Fruit fly (Drosophila melanogaster) whole organism, prepupa: Measurements from ENCODE around the gene mip130.

ENCODE experiments used
- Blimp-1 ChIP-seq: fragments of 200-800 bp; sonication (Bioruptor generic); optimal IDR thresholded peaks from 3 replicates; lab custom pipeline; 2017; ENCODE audit warnings: missing biosample characterization, missing genetic modification characterization, mild to moderate bottlenecking, moderate library complexity, missing genetic modification reagents
- CG10669 ChIP-seq: fragments of 200-800 bp; sonication (Bioruptor generic); optimal IDR thresholded peaks from 3 replicates; lab custom pipeline; 2018; ENCODE audit warnings: missing biosample characterization, mild to moderate bottlenecking, missing genetic modification characterization, moderate library complexity
- CG11294 ChIP-seq: fragments of 200-800 bp; sonication (Bioruptor generic); IDR thresholded peaks from 2 replicates; pipeline ENCODE4 v1.3.6; 2022; ENCODE audit warnings: missing biosample characterization, missing genetic modification characterization
- CG11762 ChIP-seq: fragments of 200-800 bp; sonication (Bioruptor generic); optimal IDR thresholded peaks from 3 replicates; lab custom pipeline; 2016; ENCODE audit warnings: missing biosample characterization, missing genetic modification characterization; ENCODE audit not compliant: insufficient read depth
- CG11902 ChIP-seq: fragments of 200-800 bp; sonication (Bioruptor generic); optimal IDR thresholded peaks from 3 replicates; lab custom pipeline; 2016; ENCODE audit warnings: missing biosample characterization, missing genetic modification characterization
- CG15336 ChIP-seq: fragments of 200-800 bp; sonication (Bioruptor generic); IDR thresholded peaks from 2 replicates; pipeline ENCODE4 v1.3.6; 2022; ENCODE audit warnings: missing biosample characterization, missing genetic modification characterization
- CG1621 ChIP-seq: fragments of 200-800 bp; sonication (Bioruptor generic); optimal IDR thresholded peaks from 3 replicates; lab custom pipeline; 2018; ENCODE audit warnings: missing biosample characterization, mild to moderate bottlenecking, missing genetic modification characterization
- CG16779 ChIP-seq: fragments of 200-800 bp; sonication (Bioruptor generic); optimal IDR thresholded peaks from 3 replicates; lab custom pipeline; 2017; ENCODE audit warnings: missing biosample characterization, mild to moderate bottlenecking, missing genetic modification characterization
- CG3032 ChIP-seq: fragments of 200-800 bp; optimal IDR thresholded peaks from 2 replicates; lab custom pipeline; 2019; ENCODE audit warnings: missing biosample characterization, mild to moderate bottlenecking, missing genetic modification characterization, moderate library complexity
- CG31627 ChIP-seq: fragments of 200-800 bp; sonication (Bioruptor generic); optimal IDR thresholded peaks from 3 replicates; lab custom pipeline; 2016; ENCODE audit warnings: missing biosample characterization, missing genetic modification characterization
- CG32006 ChIP-seq: fragments of 200-800 bp; sonication (Bioruptor generic); optimal IDR thresholded peaks from 3 replicates; lab custom pipeline; 2017; ENCODE audit warnings: missing biosample characterization, mild to moderate bottlenecking, missing genetic modification characterization
- CG34406 ChIP-seq: fragments of 200-800 bp; sonication (Bioruptor generic); optimal IDR thresholded peaks from 3 replicates; lab custom pipeline; 2016; ENCODE audit warnings: missing biosample characterization, missing genetic modification characterization
- CG3919 ChIP-seq: fragments of 200-800 bp; sonication (Bioruptor generic); optimal IDR thresholded peaks from 3 replicates; lab custom pipeline; 2016; ENCODE audit warnings: missing biosample characterization, missing genetic modification characterization
- CG4318 ChIP-seq: fragments of 200-800 bp; sonication (Bioruptor generic); optimal IDR thresholded peaks from 3 replicates; lab custom pipeline; 2017; ENCODE audit warnings: missing biosample characterization, mild to moderate bottlenecking, missing genetic modification characterization
- CG6163 ChIP-seq: fragments of 200-800 bp; sonication (Bioruptor generic); IDR thresholded peaks from 3 replicates; pipeline ENCODE4 v1.3.6; 2022; ENCODE audit warnings: missing biosample characterization, missing genetic modification characterization
- CG6792 ChIP-seq: fragments of 200-800 bp; sonication (Bioruptor generic); optimal IDR thresholded peaks from 3 replicates; lab custom pipeline; 2016; ENCODE audit warnings: missing biosample characterization, missing genetic modification characterization
- CG6808 ChIP-seq: fragments of 200-800 bp; sonication (Bioruptor generic); optimal IDR thresholded peaks from 3 replicates; lab custom pipeline; 2017; ENCODE audit warnings: missing biosample characterization, missing genetic modification characterization, mild to moderate bottlenecking, moderate library complexity, missing genetic modification reagents
- CG6854 ChIP-seq: fragments of 200-800 bp; sonication (Bioruptor generic); optimal IDR thresholded peaks from 2 replicates; lab custom pipeline; 2017; ENCODE audit warnings: missing biosample characterization, mild to moderate bottlenecking, missing genetic modification characterization
- CG7368 ChIP-seq: fragments of 200-800 bp; sonication (Bioruptor generic); optimal IDR thresholded peaks from 3 replicates; lab custom pipeline; 2016; ENCODE audit warnings: missing biosample characterization, missing genetic modification characterization
- CG8632 ChIP-seq: fragments of 200-800 bp; sonication (Bioruptor generic); optimal IDR thresholded peaks from 3 replicates; lab custom pipeline; 2016; ENCODE audit warnings: missing biosample characterization, missing genetic modification characterization
- CG9139 ChIP-seq: fragments of 200-800 bp; sonication (Bioruptor generic); optimal IDR thresholded peaks from 3 replicates; lab custom pipeline; 2017; ENCODE audit warnings: missing biosample characterization, mild to moderate bottlenecking, missing genetic modification characterization
- Eip75B ChIP-seq: fragments of 200-800 bp; sonication (Bioruptor generic); optimal IDR thresholded peaks from 3 replicates; lab custom pipeline; 2016; ENCODE audit warnings: missing biosample characterization, missing genetic modification characterization
- Eip78C ChIP-seq: fragments of 200-800 bp; sonication (Bioruptor generic); peaks from one replicate; lab custom pipeline; 2016; ENCODE audit warnings: missing biosample characterization, missing genetic modification characterization
- Eip93F ChIP-seq: fragments of 200-800 bp; sonication (Bioruptor generic); optimal IDR thresholded peaks from 2 replicates; lab custom pipeline; 2016; ENCODE audit warnings: missing biosample characterization, mild to moderate bottlenecking, missing genetic modification characterization
- Ets21C ChIP-seq: fragments of 200-800 bp; sonication (Bioruptor generic); optimal IDR thresholded peaks from 3 replicates; lab custom pipeline; 2016; ENCODE audit warnings: missing biosample characterization, missing genetic modification characterization
- Gug ChIP-seq: fragments of 200-800 bp; sonication (Bioruptor generic); IDR thresholded peaks from 2 replicates; pipeline ENCODE4 v1.3.6; 2022; ENCODE audit warnings: missing biosample characterization, missing genetic modification characterization
- Hr38 ChIP-seq: sonication (Bioruptor generic); optimal IDR thresholded peaks from 2 replicates; lab custom pipeline; 2016; ENCODE audit warnings: missing biosample characterization, missing genetic modification characterization
- Hr39 ChIP-seq: fragments of 200-800 bp; sonication (Bioruptor generic); optimal IDR thresholded peaks from 2 replicates; lab custom pipeline; 2016; ENCODE audit warnings: missing biosample characterization, missing genetic modification characterization
- Lpt ChIP-seq: fragments of 200-800 bp; sonication (Bioruptor generic); optimal IDR thresholded peaks from 3 replicates; lab custom pipeline; 2016; ENCODE audit warnings: missing biosample characterization, missing genetic modification characterization
- Met ChIP-seq: fragments of 200-800 bp; sonication (Bioruptor generic); optimal IDR thresholded peaks from 3 replicates; lab custom pipeline; 2016; ENCODE audit warnings: missing biosample characterization, missing genetic modification characterization
- OdsH ChIP-seq: fragments of 200-800 bp; sonication (Bioruptor generic); optimal IDR thresholded peaks from 3 replicates; lab custom pipeline; 2016; ENCODE audit warnings: missing biosample characterization, missing genetic modification characterization
- Smox ChIP-seq: fragments of 200-800 bp; sonication (Bioruptor generic); optimal IDR thresholded peaks from 3 replicates; lab custom pipeline; 2016; ENCODE audit warnings: missing biosample characterization, missing genetic modification characterization
- Sox102F ChIP-seq: fragments of 200-800 bp; sonication (Bioruptor generic); optimal IDR thresholded peaks from 2 replicates; lab custom pipeline; 2016; ENCODE audit warnings: missing biosample characterization, mild to moderate bottlenecking, missing genetic modification characterization
- Sox14 ChIP-seq: fragments of 200-800 bp; sonication (Bioruptor generic); optimal IDR thresholded peaks from 3 replicates; lab custom pipeline; 2016; ENCODE audit warnings: missing biosample characterization, missing genetic modification characterization
- Sox15 ChIP-seq: fragments of 200-800 bp; sonication (Bioruptor generic); optimal IDR thresholded peaks from 3 replicates; lab custom pipeline; 2016; ENCODE audit warnings: missing biosample characterization, missing genetic modification characterization
- achi ChIP-seq: fragments of 200-800 bp; sonication (Bioruptor generic); optimal IDR thresholded peaks from 3 replicates; lab custom pipeline; 2016; ENCODE audit warnings: missing biosample characterization, missing genetic modification characterization
- acj6 ChIP-seq: fragments of 200-800 bp; sonication (Bioruptor generic); optimal IDR thresholded peaks from 3 replicates; lab custom pipeline; 2016; ENCODE audit warnings: missing biosample characterization, missing genetic modification characterization
- cyc ChIP-seq: fragments of 200-800 bp; sonication (Bioruptor generic); optimal IDR thresholded peaks from 3 replicates; lab custom pipeline; 2016; ENCODE audit warnings: missing biosample characterization, missing genetic modification characterization
- dac ChIP-seq: fragments of 200-800 bp; sonication (Bioruptor generic); optimal IDR thresholded peaks from 2 replicates; lab custom pipeline; 2017; ENCODE audit warnings: missing biosample characterization, mild to moderate bottlenecking, missing genetic modification characterization
- dsx ChIP-seq: fragments of 200-800 bp; optimal IDR thresholded peaks from 3 replicates; lab custom pipeline; 2019; ENCODE audit warnings: missing biosample characterization, mild to moderate bottlenecking, missing genetic modification characterization, moderate library complexity; ENCODE audit not compliant: poor library complexity, severe bottlenecking
- eg ChIP-seq: fragments of 200-800 bp; sonication (Bioruptor generic); IDR thresholded peaks from 3 replicates; pipeline ENCODE4 v1.3.6; 2022; ENCODE audit warnings: missing biosample characterization, missing genetic modification characterization
- fd59A ChIP-seq: fragments of 200-800 bp; sonication (Bioruptor generic); optimal IDR thresholded peaks from 2 replicates; lab custom pipeline; 2017; ENCODE audit warnings: missing biosample characterization, mild to moderate bottlenecking, missing genetic modification characterization, missing genetic modification reagents
- net ChIP-seq: fragments of 200-800 bp; sonication (Bioruptor generic); optimal IDR thresholded peaks from 3 replicates; lab custom pipeline; 2016; ENCODE audit warnings: missing biosample characterization, missing genetic modification characterization
- pdm3 ChIP-seq: fragments of 200-800 bp; sonication (Bioruptor generic); optimal IDR thresholded peaks from 3 replicates; lab custom pipeline; 2016; ENCODE audit warnings: missing biosample characterization, missing genetic modification characterization
- salr ChIP-seq, 2 experiments: fragments of 200-800 bp; sonication (Bioruptor generic); optimal IDR thresholded peaks; 3 replicates each; lab custom pipeline; 2016 to 2018; ENCODE audit warnings: missing biosample characterization in 2 of 2, missing genetic modification characterization in 2 of 2, mild to moderate bottlenecking in 1 of 2
- svp ChIP-seq: fragments of 200-800 bp; sonication (Bioruptor generic); peaks from one replicate; lab custom pipeline; 2016; ENCODE audit warnings: missing biosample characterization, missing genetic modification characterization
- topi ChIP-seq: fragments of 200-800 bp; sonication (Bioruptor generic); optimal IDR thresholded peaks from 3 replicates; lab custom pipeline; 2016; ENCODE audit warnings: missing biosample characterization, missing genetic modification characterization
- vri ChIP-seq: fragments of 200-800 bp; sonication (Bioruptor generic); optimal IDR thresholded peaks from 3 replicates; lab custom pipeline; 2016; ENCODE audit warnings: missing biosample characterization, mild to moderate bottlenecking, missing genetic modification characterization

The mip130 gene

DNA sequence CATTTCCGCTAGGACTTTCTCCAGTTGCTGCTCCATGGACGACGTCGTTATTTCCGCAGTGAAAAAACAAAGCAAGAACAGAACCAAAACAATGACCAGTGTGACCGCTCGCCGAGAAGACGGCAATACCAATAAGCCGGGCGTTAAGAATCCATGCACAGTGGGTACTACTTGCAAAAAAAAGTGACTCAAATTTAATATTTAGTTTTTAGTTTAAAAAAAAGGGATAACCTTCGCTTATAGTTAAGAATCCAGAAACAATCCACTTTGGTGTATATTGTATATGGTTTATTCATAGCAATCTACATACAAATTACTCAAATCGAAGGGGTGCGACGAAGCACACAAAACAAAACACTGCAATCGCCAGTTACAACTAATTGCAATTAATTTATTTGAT lies 49.2 kb upstream of the mip130 start, which contains the start of gene Lamtor5 (continued):
- TF ChIP-seq net (GFP tag; lab: Kevin White, UChicago) (peak; percentile 44), CG6854 (GFP tag; lab: Kevin White, UChicago) (no peak), OdsH (GFP tag; lab: Kevin White, UChicago) (peak; percentile 34), CG10669 (peak; percentile 39), topi (GFP tag; lab: Kevin White, UChicago) (peak; percentile 70), Ets21C (GFP tag; lab: Kevin White, UChicago) (peak; percentile 6), salr (GFP tag; optimal IDR thresholded peaks at IDR 0.05; lab: Kevin White, UChicago) (no peak), CG3032 (tag; lab: Kevin White, UChicago) (peak; percentile 37), vri (GFP tag; lab: Kevin White, UChicago) (peak; percentile 45), achi (GFP tag; lab: Kevin White, UChicago) (peak; percentile 41), CG6792 (GFP tag; lab: Kevin White, UChicago) (peak; percentile 24), CG11294 (GFP tag; lab: Robert Waterston, UW) (no peak), dac (GFP tag; lab: Kevin White, UChicago) (no peak), CG6163 (GFP tag; lab: Robert Waterston, UW) (peak; percentile 63)

DNA sequence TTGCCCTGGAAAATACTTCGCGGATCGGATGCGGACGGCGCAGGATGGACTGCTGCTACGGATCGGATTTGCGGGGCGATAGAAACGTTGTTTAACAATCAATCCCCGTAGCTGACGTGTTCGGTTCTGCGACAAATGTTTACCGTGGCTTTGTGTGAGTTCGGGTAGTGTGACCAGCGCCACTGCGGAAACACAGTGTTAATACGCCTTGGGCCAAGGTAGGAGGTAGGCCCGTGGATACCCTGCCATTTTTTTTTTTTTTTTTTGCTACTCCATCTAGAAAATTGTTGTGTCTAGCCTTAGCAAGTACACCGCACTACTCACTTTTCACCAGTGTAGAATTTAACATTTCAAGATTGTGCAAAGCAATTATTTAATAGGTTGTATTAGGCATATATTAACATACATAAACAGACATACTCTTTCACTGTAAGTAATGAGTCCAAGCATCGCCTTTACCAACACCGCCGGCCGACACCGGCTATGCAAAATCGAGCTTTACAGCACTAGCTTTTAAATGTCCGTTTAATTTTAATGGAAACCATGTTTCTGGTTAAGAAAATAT lies 46.3 kb upstream of the mip130 start, which contains the start of gene deltaCOP:
Gene deltaCOP, minus strand, starts transcription at position 171 of the 565 bp plus-strand sequence.
- TF ChIP-seq CG6792 (GFP tag; lab: Kevin White, UChicago) (peak; percentile 88), Sox14 (GFP tag; lab: Kevin White, UChicago) (peak; percentile 93), svp (peak; percentile 92), dac (GFP tag; lab: Kevin White, UChicago) (no peak), net (GFP tag; lab: Kevin White, UChicago) (peak; percentile 81), CG4318 (GFP tag; lab: Kevin White, UChicago) (no peak), CG11902 (no peak), Smox (GFP tag; lab: Kevin White, UChicago) (no peak), eg (GFP tag; lab: Robert Waterston, UW) (peak; percentile 72; the same call in 2 of the 3 replicates), pdm3 (GFP tag; lab: Kevin White, UChicago) (no peak), CG1621 (tag; lab: Kevin White, UChicago) (peak; percentile 47), Eip93F (GFP tag; lab: Kevin White, UChicago) (no peak), Lpt (GFP tag; lab: Kevin White, UChicago) (peak; percentile 77), cyc (GFP tag; lab: Kevin White, UChicago) (peak; percentile 89), Met (GFP tag; lab: Kevin White, UChicago) (no peak), CG6808 (GFP tag; lab: Kevin White, UChicago) (no peak), CG10669 (no peak), Gug (GFP tag; lab: Robert Waterston, UW) (peak; percentile 77), Eip75B (GFP tag; lab: Kevin White, UChicago) (peak; percentile 89), CG3032 (tag; lab: Kevin White, UChicago) (peak; percentile 76), CG11294 (GFP tag; lab: Robert Waterston, UW) (peak; percentile 72), fd59A (GFP tag; lab: Kevin White, UChicago) (peak; percentile 74), CG32006 (GFP tag; lab: Kevin White, UChicago) (peak; percentile 87), CG31627 (GFP tag; lab: Kevin White, UChicago) (peak; percentile 92), Blimp-1 (no peak), Sox102F (GFP tag; lab: Kevin White, UChicago) (no peak), acj6 (GFP tag; lab: Kevin White, UChicago) (no peak), achi (GFP tag; lab: Kevin White, UChicago) (peak; percentile 84), OdsH (GFP tag; lab: Kevin White, UChicago) (no peak), dsx (peak; percentile 59), Hr39 (GFP tag; lab: Kevin White, UChicago) (peak; percentile 90), CG3919 (GFP tag; lab: Kevin White, UChicago) (peak; percentile 87), CG11762 (peak; percentile 70), CG8632 (GFP tag; lab: Kevin White, UChicago) (peak; percentile 85), Hr38 (GFP tag; lab: Kevin White, UChicago) (peak; percentile 23), CG16779 (tag; lab: Kevin White, UChicago) (no peak), CG7368 (GFP tag; lab: Kevin White, UChicago) (peak; percentile 77), CG34406 (GFP tag; lab: Kevin White, UChicago) (peak; percentile 83), CG9139 (no peak), CG15336 (GFP tag; lab: Robert Waterston, UW) (peak; percentile 76), vri (GFP tag; lab: Kevin White, UChicago) (no peak), Eip78C (peak; percentile 97), Ets21C (GFP tag; lab: Kevin White, UChicago) (peak; percentile 89), Sox15 (GFP tag; lab: Kevin White, UChicago) (peak; percentile 84)
